Worm (Caenorhabditis elegans) whole organism, young adult: ENCODE results near the gene pqn-2.

Source experiments
- C17E4.6 ChIP-seq: fragments of 200-800 bp; sonication (Bioruptor generic); IDR thresholded peaks from 2 replicates; pipeline ENCODE4 v1.3.6; 2022; ENCODE audit warnings: missing genetic modification reagents, missing genetic modification characterization, missing compliant biosample characterization
- F10E7.11 ChIP-seq: sonication (generic microtip); optimal IDR thresholded peaks from 2 replicates; lab custom pipeline; 2017; ENCODE audit warnings: mild to moderate bottlenecking, missing genetic modification characterization, moderate library complexity, missing compliant biosample characterization
- F37B4.10 ChIP-seq: fragments of 200-800 bp; sonication (Bioruptor generic); IDR thresholded peaks from 2 replicates; pipeline ENCODE4 v1.3.6; 2022; ENCODE audit warnings: missing genetic modification characterization, missing compliant biosample characterization
- F49E8.2 ChIP-seq: sonication (generic microtip); optimal IDR thresholded peaks from 3 replicates; lab custom pipeline; 2017; ENCODE audit warnings: missing genetic modification characterization, mild to moderate bottlenecking, missing compliant biosample characterization, antibody characterized with exemption, moderate library complexity; ENCODE audit not compliant: insufficient read depth
- F52B5.7 ChIP-seq: sonication (generic microtip); optimal IDR thresholded peaks from 2 replicates; lab custom pipeline; 2016; ENCODE audit warnings: mild to moderate bottlenecking, missing genetic modification characterization, missing compliant biosample characterization
- T07F8.4 ChIP-seq: sonication (generic microtip); optimal IDR thresholded peaks from 2 replicates; lab custom pipeline; 2016; ENCODE audit warnings: mild to moderate bottlenecking, missing genetic modification characterization, moderate library complexity, missing compliant biosample characterization
- Y53F4B.3 ChIP-seq: fragments of 200-800 bp; sonication (Bioruptor generic); IDR thresholded peaks from 2 replicates; pipeline ENCODE4 v1.3.6; 2022; ENCODE audit warnings: missing genetic modification reagents, missing genetic modification characterization, missing compliant biosample characterization
- Y95B8A.8 ChIP-seq: fragments of 200-800 bp; sonication (Bioruptor generic); IDR thresholded peaks from 2 replicates; pipeline ENCODE4 v1.3.6; 2022; ENCODE audit warnings: missing genetic modification reagents, missing genetic modification characterization, missing compliant biosample characterization
- ZK185.1 ChIP-seq: sonication (generic microtip); optimal IDR thresholded peaks from 2 replicates; lab custom pipeline; 2016; ENCODE audit warnings: mild to moderate bottlenecking, missing genetic modification characterization, missing compliant biosample characterization; ENCODE audit not compliant: poor library complexity, severe bottlenecking
- atf-7 ChIP-seq: sonication (generic microtip); optimal IDR thresholded peaks from 2 replicates; lab custom pipeline; 2017; ENCODE audit warnings: mild to moderate bottlenecking, missing genetic modification characterization, missing compliant biosample characterization
- attf-5 ChIP-seq: fragments of 200-800 bp; sonication (Bioruptor generic); optimal IDR thresholded peaks from 2 replicates; lab custom pipeline; 2018; ENCODE audit warnings: mild to moderate bottlenecking, missing genetic modification characterization, missing compliant biosample characterization
- bed-1 ChIP-seq: fragments of 200-800 bp; sonication (Bioruptor generic); IDR thresholded peaks from 2 replicates; pipeline ENCODE4 v1.3.6; 2022; ENCODE audit warnings: missing genetic modification reagents, missing genetic modification characterization, missing compliant biosample characterization
- ccch-3 ChIP-seq: fragments of 200-800 bp; sonication (Bioruptor generic); optimal IDR thresholded peaks from 2 replicates; lab custom pipeline; 2018; ENCODE audit warnings: mild to moderate bottlenecking, missing genetic modification characterization, missing compliant biosample characterization
- cebp-2 ChIP-seq: fragments of 200-800 bp; sonication (Bioruptor generic); IDR thresholded peaks from 2 replicates; pipeline ENCODE4 v1.3.6; 2022; ENCODE audit warnings: missing genetic modification characterization, missing compliant biosample characterization
- chd-7 ChIP-seq: sonication (generic microtip); optimal IDR thresholded peaks from 2 replicates; lab custom pipeline; 2016; ENCODE audit warnings: mild to moderate bottlenecking, missing genetic modification characterization, moderate library complexity, missing compliant biosample characterization
- dpff-1 ChIP-seq: sonication (generic microtip); optimal IDR thresholded peaks from 2 replicates; lab custom pipeline; 2017; ENCODE audit warnings: mild to moderate bottlenecking, missing genetic modification characterization, missing compliant biosample characterization
- egl-18 ChIP-seq: fragments of 200-800 bp; sonication (Bioruptor generic); IDR thresholded peaks from 2 replicates; pipeline ENCODE4 v1.3.6; 2022; ENCODE audit warnings: missing genetic modification reagents, missing genetic modification characterization, missing compliant biosample characterization
- ekl-4 ChIP-seq: fragments of 200-800 bp; sonication (Bioruptor generic); IDR thresholded peaks from 2 replicates; pipeline ENCODE4 v1.3.6; 2022; ENCODE audit warnings: missing genetic modification reagents, missing genetic modification characterization, missing compliant biosample characterization
- ets-4 ChIP-seq: fragments of 200-800 bp; sonication (Bioruptor generic); optimal IDR thresholded peaks from 2 replicates; lab custom pipeline; 2018; ENCODE audit warnings: mild to moderate bottlenecking, missing genetic modification characterization, missing compliant biosample characterization
- gei-17 ChIP-seq: fragments of 200-800 bp; sonication (Bioruptor generic); optimal IDR thresholded peaks from 2 replicates; lab custom pipeline; 2018; ENCODE audit warnings: mild to moderate bottlenecking, missing genetic modification characterization, missing compliant biosample characterization
- hmg-1.2 ChIP-seq: fragments of 200-800 bp; sonication (Bioruptor generic); IDR thresholded peaks from 2 replicates; pipeline ENCODE4 v1.3.6; 2022; ENCODE audit warnings: missing genetic modification reagents, missing genetic modification characterization, missing compliant biosample characterization
- lag-1 ChIP-seq: fragments of 200-800 bp; sonication (Bioruptor generic); IDR thresholded peaks from 2 replicates; pipeline ENCODE4 v1.3.6; 2022; ENCODE audit warnings: missing genetic modification reagents, missing genetic modification characterization, missing compliant biosample characterization
- let-526 ChIP-seq: fragments of 200-800 bp; sonication (Bioruptor generic); IDR thresholded peaks from 2 replicates; pipeline ENCODE4 v1.3.6; 2022; ENCODE audit warnings: missing genetic modification reagents, missing genetic modification characterization, missing compliant biosample characterization
- let-607 ChIP-seq, 2 experiments: fragments of 200-800 bp in 1 of 2; sonication (Bioruptor generic) in 1 of 2; sonication (generic microtip) in 1 of 2; optimal IDR thresholded peaks; 2 replicates each; lab custom pipeline; 2016 to 2018; ENCODE audit warnings: mild to moderate bottlenecking in 2 of 2, missing compliant biosample characterization in 2 of 2, missing genetic modification characterization in 2 of 2, moderate library complexity in 2 of 2, missing genotype in 1 of 2
- lin-40 ChIP-seq: sonication (generic microtip); optimal IDR thresholded peaks from 2 replicates; lab custom pipeline; 2016; ENCODE audit warnings: missing genetic modification characterization, mild to moderate bottlenecking, missing compliant biosample characterization, missing genotype, missing genetic modification reagents
- lin-54 ChIP-seq: fragments of 200-800 bp; sonication (Bioruptor generic); optimal IDR thresholded peaks from 2 replicates; lab custom pipeline; 2018; ENCODE audit warnings: mild to moderate bottlenecking, missing genetic modification characterization, missing compliant biosample characterization
- madf-10 ChIP-seq: sonication (generic microtip); optimal IDR thresholded peaks from 2 replicates; lab custom pipeline; 2016; ENCODE audit warnings: mild to moderate bottlenecking, missing genetic modification characterization, missing compliant biosample characterization
- madf-3 ChIP-seq: fragments of 200-800 bp; sonication (Bioruptor generic); IDR thresholded peaks from 2 replicates; pipeline ENCODE4 v1.3.6; 2022; ENCODE audit warnings: missing genetic modification reagents, missing genetic modification characterization, missing compliant biosample characterization
- madf-8 ChIP-seq: fragments of 200-800 bp; sonication (Bioruptor generic); conservative IDR thresholded peaks from 2 replicates; pipeline ENCODE4 v1.3.6; 2022; ENCODE audit warnings: missing genetic modification reagents, missing genetic modification characterization, missing compliant biosample characterization
- mes-4 ChIP-seq: sonication (generic microtip); optimal IDR thresholded peaks from 2 replicates; lab custom pipeline; 2016; ENCODE audit warnings: missing genotype, missing genetic modification characterization, missing compliant biosample characterization
- nfya-2 ChIP-seq: fragments of 200-800 bp; sonication (Bioruptor generic); IDR thresholded peaks from 2 replicates; pipeline ENCODE4 v1.3.6; 2022; ENCODE audit warnings: missing genetic modification reagents, missing genetic modification characterization, missing compliant biosample characterization
- nhr-80 ChIP-seq: sonication (generic microtip); optimal IDR thresholded peaks from 2 replicates; lab custom pipeline; 2016; ENCODE audit warnings: missing genetic modification characterization, missing compliant biosample characterization
- pbrm-1 ChIP-seq: fragments of 200-800 bp; sonication (Bioruptor generic); IDR thresholded peaks from 2 replicates; pipeline ENCODE4 v1.3.6; 2022; ENCODE audit warnings: missing genetic modification reagents, missing genetic modification characterization, missing compliant biosample characterization
- repo-1 ChIP-seq: sonication (generic microtip); optimal IDR thresholded peaks from 2 replicates; lab custom pipeline; 2017; ENCODE audit warnings: mild to moderate bottlenecking, missing genetic modification characterization, missing compliant biosample characterization
- snpc-3.4 ChIP-seq: sonication (generic microtip); optimal IDR thresholded peaks from 2 replicates; lab custom pipeline; 2017; ENCODE audit warnings: missing genetic modification characterization, mild to moderate bottlenecking, missing compliant biosample characterization, antibody characterized with exemption, moderate library complexity, missing genotype, missing genetic modification reagents
- somi-1 ChIP-seq: fragments of 200-800 bp; sonication (Bioruptor generic); optimal IDR thresholded peaks from 2 replicates; lab custom pipeline; 2018; ENCODE audit warnings: mild to moderate bottlenecking, missing genetic modification characterization, missing compliant biosample characterization
- tbp1 ChIP-seq: fragments of 200-800 bp; sonication (Bioruptor generic); optimal IDR thresholded peaks from 2 replicates; lab custom pipeline; 2018; ENCODE audit warnings: mild to moderate bottlenecking, missing genetic modification characterization, missing compliant biosample characterization
- tbx-9 ChIP-seq: sonication (generic microtip); optimal IDR thresholded peaks from 2 replicates; lab custom pipeline; 2016; ENCODE audit warnings: borderline replicate concordance, missing genetic modification characterization, inconsistent platforms, missing compliant biosample characterization
- tlf-1 ChIP-seq: fragments of 200-800 bp; sonication (Bioruptor generic); optimal IDR thresholded peaks from 2 replicates; lab custom pipeline; 2018; ENCODE audit warnings: mild to moderate bottlenecking, missing genetic modification characterization, missing compliant biosample characterization
- unc-62 ChIP-seq: fragments of 150-350 bp; optimal IDR thresholded peaks from 2 replicates; lab custom pipeline; 2014; ENCODE audit warnings: missing biosample characterization, missing genetic modification reagents, missing genetic modification characterization
- zim-3 ChIP-seq: sonication (generic microtip); optimal IDR thresholded peaks from 2 replicates; lab custom pipeline; 2017; ENCODE audit warnings: mild to moderate bottlenecking, missing genetic modification characterization, moderate library complexity, missing compliant biosample characterization

Gene pqn-2

ce11 chrV:10368256-10368655 lies 14.0 kb upstream of the pqn-2 start, which contains the start of gene sri-20:
Gene sri-20 (plus strand): TSS chrV:10368556.
- no peak for TF ChIP-seq F52B5.7 (tag; lab: Kevin White, UChicago)
- TF ChIP-seq gei-17 (GFP tag; lab: Kevin White, UChicago) = no peak
- no peak for TF ChIP-seq ekl-4
- no peak for TF ChIP-seq ZK185.1 (tag; lab: Kevin White, UChicago)
- no peak for TF ChIP-seq cebp-2 (GFP tag; lab: Robert Waterston, UW)
- TF ChIP-seq F10E7.11 (tag; lab: Kevin White, UChicago) = no peak
- no peak for TF ChIP-seq nfya-2

ce11 chrV:10371177-10371576 lies 11.1 kb upstream of the pqn-2 start:
- TF ChIP-seq snpc-3.4 (no peak), C17E4.6 (GFP tag; lab: Robert Waterston, UW) (no peak), attf-5 (no peak), F37B4.10 (GFP tag; lab: Robert Waterston, UW) (0 out of 2 replicates have a peak, but pooled peaks have one; percentile 33), tlf-1 (peak; percentile 28), madf-10 (tag; lab: Kevin White, UChicago) (peak; percentile 3), let-607 (tag; optimal IDR thresholded peaks at IDR 0.05; lab: Kevin White, UChicago) (peak; percentile 93 to 94), hmg-1.2 (GFP tag; lab: Robert Waterston, UW) (peak; percentile 67), tbp1 (GFP tag; lab: Kevin White, UChicago) (peak; percentile 30), zim-3 (no peak), repo-1 (tag; lab: Kevin White, UChicago) (no peak), Y95B8A.8 (GFP tag; lab: Robert Waterston, UW) (no peak), lin-40 (tag; lab: Kevin White, UChicago) (peak; percentile 35), madf-8 (GFP tag; lab: Robert Waterston, UW) (no peak), bed-1 (no peak), lag-1 (GFP tag; lab: Robert Waterston, UW) (no peak), unc-62 (GFP tag; lab: Kevin White, UChicago) (peak; percentile 82), chd-7 (peak; percentile 28), lin-54 (GFP tag; lab: Kevin White, UChicago) (peak; percentile 28), ccch-3 (GFP tag; lab: Kevin White, UChicago) (no peak), atf-7 (tag; lab: Kevin White, UChicago) (peak; percentile 4), nhr-80 (peak; percentile 92), let-526 (GFP tag; lab: Robert Waterston, UW) (0 out of 2 replicates have a peak, but pooled peaks have one; percentile 32), ets-4 (GFP tag; lab: Kevin White, UChicago) (peak; percentile 8), madf-3 (GFP tag; lab: Robert Waterston, UW) (no peak), pbrm-1 (GFP tag; lab: Robert Waterston, UW) (0 out of 2 replicates have a peak, but pooled peaks have one; percentile 9), F49E8.2 (tag; lab: Kevin White, UChicago) (no peak)

ce11 chrV:10371951-10372350 lies 10.3 kb upstream of the pqn-2 start, which contains the start of gene ugt-49:
Gene ugt-49 (plus strand): TSS chrV:10372321.
- TF ChIP-seq Y53F4B.3 (GFP tag; lab: Robert Waterston, UW) = no peak
- no peak for TF ChIP-seq bed-1
- no peak for TF ChIP-seq egl-18 (GFP tag; lab: Robert Waterston, UW)
- no peak for TF ChIP-seq mes-4
- TF ChIP-seq ZK185.1 (tag; lab: Kevin White, UChicago) = no peak
- TF ChIP-seq somi-1 (GFP tag; lab: Kevin White, UChicago) = no peak
- TF ChIP-seq snpc-3.4 = no peak
- no peak for TF ChIP-seq tbx-9
- no peak for TF ChIP-seq T07F8.4 (tag; lab: Kevin White, UChicago)
- no peak for TF ChIP-seq dpff-1
